Worm (Caenorhabditis elegans) whole organism, L3 larva: ENCODE measurements around the gene C33F10.14.

Experiments used
- ZK546.5 ChIP-seq: sonication (generic microtip); optimal IDR thresholded peaks from 2 replicates; lab custom pipeline; 2017; ENCODE audit warnings: missing biosample characterization, missing genetic modification characterization
- aly-2 ChIP-seq: fragments of 150-350 bp; optimal IDR thresholded peaks from 2 replicates; lab custom pipeline; 2014; ENCODE audit warnings: missing biosample characterization, missing genetic modification characterization
- ama-1 ChIP-seq: fragments of 150-350 bp; optimal IDR thresholded peaks from 2 replicates; lab custom pipeline; 2018
- ceh-16 ChIP-seq: sonication (generic microtip); optimal IDR thresholded peaks from 2 replicates; lab custom pipeline; 2017; ENCODE audit warnings: missing biosample characterization, missing genetic modification characterization
- ceh-28 ChIP-seq: fragments of 150-350 bp; optimal IDR thresholded peaks from 2 replicates; lab custom pipeline; 2014; ENCODE audit warnings: missing biosample characterization, missing genetic modification reagents, missing genetic modification characterization
- ceh-82 ChIP-seq: fragments of 150-350 bp; optimal IDR thresholded peaks from 2 replicates; lab custom pipeline; 2014; ENCODE audit warnings: missing biosample characterization, missing genetic modification characterization
- ceh-9 ChIP-seq: sonication (generic microtip); optimal IDR thresholded peaks from 2 replicates; lab custom pipeline; 2018; ENCODE audit warnings: missing biosample characterization, missing genetic modification characterization
- daf-12 ChIP-seq: fragments of 150-350 bp; optimal IDR thresholded peaks from 2 replicates; lab custom pipeline; 2014; ENCODE audit warnings: missing biosample characterization, missing genetic modification reagents, missing genetic modification characterization
- egl-27 ChIP-seq: sonication (generic microtip); optimal IDR thresholded peaks from 4 replicates; lab custom pipeline; 2017; ENCODE audit warnings: missing biosample characterization, missing genetic modification reagents, missing genetic modification characterization
- elt-1 ChIP-seq: fragments of 150-350 bp; optimal IDR thresholded peaks from 2 replicates; lab custom pipeline; 2014; ENCODE audit warnings: missing biosample characterization, missing genetic modification characterization
- elt-2 ChIP-seq: sonication (generic microtip); optimal IDR thresholded peaks from 2 replicates; lab custom pipeline; 2016; ENCODE audit warnings: missing genetic modification reagents, mild to moderate bottlenecking, missing genetic modification characterization, missing compliant biosample characterization
- elt-3 ChIP-seq, 3 experiments: fragments of 150-350 bp in 1 of 3; sonication (generic microtip) in 2 of 3; optimal IDR thresholded peaks; 2 replicates in 2 of 3; 4 replicates in 1 of 3; lab custom pipeline; 2014 to 2017; ENCODE audit warnings: missing biosample characterization in 3 of 3, missing genetic modification characterization in 3 of 3
- eor-1 ChIP-seq, 2 experiments: fragments of 150-350 bp; optimal IDR thresholded peaks; 2 replicates each; lab custom pipeline; 2014 to 2018; ENCODE audit warnings: missing biosample characterization in 2 of 2, missing genetic modification characterization in 2 of 2
- fkh-10 ChIP-seq: sonication (generic microtip); optimal IDR thresholded peaks from 2 replicates; lab custom pipeline; 2017; ENCODE audit warnings: missing biosample characterization, missing genetic modification reagents, missing genetic modification characterization
- fkh-2 ChIP-seq: fragments of 150-350 bp; optimal IDR thresholded peaks from 2 replicates; lab custom pipeline; 2014; ENCODE audit warnings: missing biosample characterization, missing genetic modification reagents, missing genetic modification characterization
- hmg-11 ChIP-seq: sonication (generic microtip); optimal IDR thresholded peaks from 2 replicates; lab custom pipeline; 2016; ENCODE audit warnings: missing genetic modification characterization, missing compliant biosample characterization
- lin-15B ChIP-seq: fragments of 150-350 bp; optimal IDR thresholded peaks from 2 replicates; lab custom pipeline; 2014; ENCODE audit warnings: missing biosample characterization, missing genetic modification characterization
- lin-39 ChIP-seq: fragments of 150-350 bp; optimal IDR thresholded peaks from 2 replicates; lab custom pipeline; 2018; ENCODE audit warnings: missing biosample characterization, missing genetic modification reagents, missing genetic modification characterization
- lsy-12 ChIP-seq: sonication (generic microtip); optimal IDR thresholded peaks from 2 replicates; lab custom pipeline; 2016; ENCODE audit warnings: mild to moderate bottlenecking, missing genetic modification characterization, missing compliant biosample characterization
- nfya-1 ChIP-seq: sonication (generic microtip); optimal IDR thresholded peaks from 2 replicates; lab custom pipeline; 2017; ENCODE audit warnings: missing genetic modification characterization, mild to moderate bottlenecking, missing compliant biosample characterization, antibody characterized with exemption, moderate library complexity; ENCODE audit not compliant: insufficient read depth
- nhr-11 ChIP-seq: fragments of 150-350 bp; optimal IDR thresholded peaks from 2 replicates; lab custom pipeline; 2014; ENCODE audit warnings: missing biosample characterization, missing genetic modification characterization
- nhr-12 ChIP-seq: fragments of 150-350 bp; optimal IDR thresholded peaks from 2 replicates; lab custom pipeline; 2014; ENCODE audit warnings: missing biosample characterization, missing genetic modification characterization
- nhr-23 ChIP-seq: fragments of 150-350 bp; optimal IDR thresholded peaks from 2 replicates; lab custom pipeline; 2014; ENCODE audit warnings: missing biosample characterization, missing genetic modification reagents, missing genetic modification characterization
- nhr-237 ChIP-seq: fragments of 150-350 bp; optimal IDR thresholded peaks from 2 replicates; lab custom pipeline; 2014; ENCODE audit warnings: missing biosample characterization, missing genetic modification characterization
- nhr-25 ChIP-seq: sonication (generic microtip); optimal IDR thresholded peaks from 2 replicates; lab custom pipeline; 2017; ENCODE audit warnings: missing biosample characterization, missing genetic modification characterization
- nhr-43 ChIP-seq: sonication (generic microtip); optimal IDR thresholded peaks from 2 replicates; lab custom pipeline; 2016; ENCODE audit warnings: mild to moderate bottlenecking, missing genetic modification characterization, missing compliant biosample characterization; ENCODE audit not compliant: poor library complexity, severe bottlenecking
- nhr-67 ChIP-seq: fragments of 150-350 bp; optimal IDR thresholded peaks from 2 replicates; lab custom pipeline; 2014; ENCODE audit warnings: missing biosample characterization, missing genetic modification characterization
- nhr-76 ChIP-seq: fragments of 150-350 bp; sonication (generic microtip); optimal IDR thresholded peaks from 5 replicates; lab custom pipeline; 2014; ENCODE audit warnings: missing biosample characterization, missing genetic modification characterization
- nhr-77 ChIP-seq: fragments of 150-350 bp; optimal IDR thresholded peaks from 2 replicates; lab custom pipeline; 2014; ENCODE audit warnings: missing biosample characterization, missing genetic modification characterization
- pha-4 ChIP-seq: fragments of 150-350 bp; optimal IDR thresholded peaks from 2 replicates; lab custom pipeline; 2014; ENCODE audit warnings: missing biosample characterization, missing genetic modification reagents, missing genetic modification characterization
- pqm-1 ChIP-seq: fragments of 150-350 bp; optimal IDR thresholded peaks from 2 replicates; lab custom pipeline; 2017; ENCODE audit warnings: missing biosample characterization, missing genetic modification characterization, inconsistent platforms
- sea-2 ChIP-seq: fragments of 150-350 bp; sonication (generic microtip); optimal IDR thresholded peaks from 4 replicates; lab custom pipeline; 2014; ENCODE audit warnings: missing biosample characterization, missing genetic modification reagents, missing genetic modification characterization
- skn-1 ChIP-seq: fragments of 150-350 bp; optimal IDR thresholded peaks from 2 replicates; lab custom pipeline; 2014; ENCODE audit warnings: missing biosample characterization, missing genetic modification characterization
- snpc-4 ChIP-seq: fragments of 150-350 bp; optimal IDR thresholded peaks from 2 replicates; lab custom pipeline; 2014; ENCODE audit warnings: missing biosample characterization, missing genetic modification characterization
- tbx-2 ChIP-seq: sonication (generic microtip); optimal IDR thresholded peaks from 2 replicates; lab custom pipeline; 2016; ENCODE audit warnings: mild to moderate bottlenecking, missing genetic modification characterization, missing compliant biosample characterization
- unc-39 ChIP-seq: sonication (generic microtip); optimal IDR thresholded peaks from 4 replicates; lab custom pipeline; 2017; ENCODE audit warnings: missing biosample characterization, missing genetic modification characterization
- zag-1 ChIP-seq: fragments of 150-350 bp; optimal IDR thresholded peaks from 2 replicates; lab custom pipeline; 2014; ENCODE audit warnings: missing biosample characterization, missing genetic modification characterization
- ztf-11 ChIP-seq: fragments of 150-350 bp; optimal IDR thresholded peaks from 2 replicates; lab custom pipeline; 2014; ENCODE audit warnings: missing biosample characterization, missing genetic modification characterization
- ztf-4 ChIP-seq: fragments of 150-350 bp; optimal IDR thresholded peaks from 2 replicates; lab custom pipeline; 2014; ENCODE audit warnings: missing biosample characterization, missing genetic modification characterization

The C33F10.14 gene

ce11 chrII:4789835-4790343, 7.3 kb upstream of the C33F10.14 start, which contains the start of gene F26G1.15:
Gene F26G1.15 (plus strand): TSS chrII:4790293.
- no peak for TF ChIP-seq ama-1
- no peak for TF ChIP-seq egl-27
- no peak for TF ChIP-seq nhr-77 (tag; lab: Kevin White, UChicago)
- no peak for TF ChIP-seq nhr-23
- no peak for TF ChIP-seq sea-2 (GFP tag; lab: Kevin White, UChicago)
- no peak for TF ChIP-seq ztf-11 (tag; lab: Kevin White, UChicago)
- TF ChIP-seq pha-4 (tag; lab: Kevin White, UChicago), result no peak
- TF ChIP-seq ceh-16, result no peak
- TF ChIP-seq ceh-9 (tag; lab: Kevin White, UChicago), result no peak
- TF ChIP-seq nhr-25, result no peak
- TF ChIP-seq ztf-4 (tag; lab: Kevin White, UChicago), result no peak
- TF ChIP-seq tbx-2 (tag; lab: Kevin White, UChicago), result no peak
- no peak for TF ChIP-seq elt-3 (tag; optimal IDR thresholded peaks at IDR 0.05; lab: Kevin White, UChicago)
- no peak for TF ChIP-seq zag-1 (tag; lab: Kevin White, UChicago)
- TF ChIP-seq daf-12 (tag; lab: Kevin White, UChicago), result no peak
- no peak for TF ChIP-seq skn-1
- no peak for TF ChIP-seq nhr-67 (tag; lab: Kevin White, UChicago)
- no peak for TF ChIP-seq lin-39 (tag; lab: Kevin White, UChicago)

ce11 chrII:4790687-4791086, 6.5 kb upstream of the C33F10.14 start:
- no peak for TF ChIP-seq ztf-11 (tag; lab: Kevin White, UChicago)
- TF ChIP-seq ZK546.5 (tag; lab: Kevin White, UChicago), result no peak
- TF ChIP-seq tbx-2 (tag; lab: Kevin White, UChicago), result no peak
- TF ChIP-seq sea-2 (GFP tag; lab: Kevin White, UChicago), result no peak

- TF ChIP-seq lsy-12 (tag; lab: Kevin White, UChicago) (peak; percentile 59), nhr-12 (tag; lab: Kevin White, UChicago) (no peak), nhr-43 (tag; lab: Kevin White, UChicago) (peak; percentile 87), daf-12 (tag; lab: Kevin White, UChicago) (no peak), pqm-1 (no peak), nhr-11 (tag; lab: Kevin White, UChicago) (no peak), lin-15B (tag; lab: Kevin White, UChicago) (peak; percentile 36), nhr-67 (tag; lab: Kevin White, UChicago) (no peak), nfya-1 (peak; percentile 61), ceh-82 (tag; lab: Kevin White, UChicago) (no peak), zag-1 (tag; lab: Kevin White, UChicago) (no peak), nhr-23 (peak; percentile 45), elt-1 (tag; lab: Kevin White, UChicago) (no peak), nhr-77 (tag; lab: Kevin White, UChicago) (no peak), sea-2 (GFP tag; lab: Kevin White, UChicago) (no peak), elt-2 (peak; percentile 45), hmg-11 (tag; lab: Kevin White, UChicago) (peak; percentile 17), skn-1 (no peak), pha-4 (tag; lab: Kevin White, UChicago) (peak; percentile 51)
Measured at ce11 chrII:4791272-4791671, 5.9 kb upstream of the C33F10.14 start, which contains the start of gene F26G1.1. Gene F26G1.1 (plus strand): TSS chrII:4791618.

- no peak for TF ChIP-seq nhr-23
- TF ChIP-seq fkh-10 (GFP tag; lab: Kevin White, UChicago), result no peak
- no peak for TF ChIP-seq elt-2
- no peak for TF ChIP-seq nhr-76 (tag; lab: Kevin White, UChicago)
- TF ChIP-seq fkh-2 (tag; lab: Kevin White, UChicago), result no peak
- TF ChIP-seq snpc-4 (tag; lab: Kevin White, UChicago), result no peak
- TF ChIP-seq zag-1 (tag; lab: Kevin White, UChicago), result no peak
- TF ChIP-seq lsy-12 (tag; lab: Kevin White, UChicago), result no peak
- TF ChIP-seq nhr-25, result no peak
Measured at ce11 chrII:4793320-4793719, 3.9 kb upstream of the C33F10.14 start.

- no peak for TF ChIP-seq hmg-11 (tag; lab: Kevin White, UChicago)
- no peak for TF ChIP-seq unc-39
- no peak for TF ChIP-seq sea-2 (GFP tag; lab: Kevin White, UChicago)
- TF ChIP-seq daf-12 (tag; lab: Kevin White, UChicago), result no peak
- no peak for TF ChIP-seq ceh-9 (tag; lab: Kevin White, UChicago)
- no peak for TF ChIP-seq pha-4 (tag; lab: Kevin White, UChicago)
- no peak for TF ChIP-seq elt-3 (tag; optimal IDR thresholded peaks at IDR 0.05; lab: Kevin White, UChicago)
- TF ChIP-seq egl-27, result no peak
- TF ChIP-seq nhr-237 (tag; lab: Kevin White, UChicago), result no peak
- no peak for TF ChIP-seq nhr-43 (tag; lab: Kevin White, UChicago)
- no peak for TF ChIP-seq aly-2 (tag; lab: Kevin White, UChicago)
- no peak for TF ChIP-seq ceh-28 (tag; lab: Kevin White, UChicago)
- no peak for TF ChIP-seq fkh-2 (tag; lab: Kevin White, UChicago)
- TF ChIP-seq snpc-4 (tag; lab: Kevin White, UChicago), result no peak
- TF ChIP-seq nhr-23, result no peak
- TF ChIP-seq fkh-10 (GFP tag; lab: Kevin White, UChicago), result no peak
- no peak for TF ChIP-seq ztf-11 (tag; lab: Kevin White, UChicago)
- TF ChIP-seq eor-1 (tag; optimal IDR thresholded peaks at IDR 0.05; lab: Kevin White, UChicago), result no peak
- no peak for TF ChIP-seq nhr-77 (tag; lab: Kevin White, UChicago)
Measured at ce11 chrII:4795461-4795860, 1.7 kb upstream of the C33F10.14 start, which contains the start of gene C33F10.4. Gene C33F10.4 (plus strand): TSS chrII:4795761.
